Worm (Caenorhabditis elegans): ENCODE measurements around the gene C17C3.15.

The C17C3.15 gene

ce11 chrII:5555522-5555921, 14.9 kb upstream of the C17C3.15 start:
- no peak for TF ChIP-seq ceh-19 (GFP tag; optimal IDR thresholded peaks at IDR 0.05)
- TF ChIP-seq hlh-6 (tag; optimal IDR thresholded peaks at IDR 0.05): no peak
- TF ChIP-seq ceh-34 (tag; optimal IDR thresholded peaks at IDR 0.05): no peak
- TF ChIP-seq ceh-22 (tag; optimal IDR thresholded peaks at IDR 0.05): no peak
- TF ChIP-seq syd-9 (tag; optimal IDR thresholded peaks at IDR 0.05): no peak
- no peak for TF ChIP-seq ahr-1 (tag; optimal IDR thresholded peaks at IDR 0.05)
- no peak for TF ChIP-seq K02D7.2 (tag; optimal IDR thresholded peaks at IDR 0.05)
- TF ChIP-seq sox-2 (GFP tag; IDR thresholded peaks at IDR 0.05): no peak
- no peak for TF ChIP-seq pros-1 (tag; optimal IDR thresholded peaks at IDR 0.05)
- no peak for TF ChIP-seq pha-2 (tag; optimal IDR thresholded peaks at IDR 0.05)
- TF ChIP-seq hlh-13 (GFP tag; optimal IDR thresholded peaks at IDR 0.05): no peak
- TF ChIP-seq ceh-31 (tag; optimal IDR thresholded peaks at IDR 0.05): no peak

ce11 chrII:5556431-5556830, 14.0 kb upstream of the C17C3.15 start, which contains the start of gene ins-11:
Gene ins-11 (plus strand): TSS chrII:5556731.
- TF ChIP-seq ceh-31 (tag; optimal IDR thresholded peaks at IDR 0.05) (no peak), hlh-30 (tag; optimal IDR thresholded peaks at IDR 0.05; ENCODE audit: insufficient read depth) (no peak), K09A11.1 (tag; optimal IDR thresholded peaks at IDR 0.05; ENCODE audit: insufficient read depth) (no peak), ceh-24 (tag; optimal IDR thresholded peaks at IDR 0.05) (no peak), ama-1 (optimal IDR thresholded peaks at IDR 0.05) (no peak), ets-4 (tag; optimal IDR thresholded peaks at IDR 0.05) (no peak), nhr-232 (tag; optimal IDR thresholded peaks at IDR 0.05) (no peak)

- TF ChIP-seq dmd-4 (tag; optimal IDR thresholded peaks at IDR 0.05; ENCODE audit: borderline replicate concordance): no peak
- TF ChIP-seq elt-2 (tag; optimal IDR thresholded peaks at IDR 0.05): peak; percentile 31
- TF ChIP-seq ceh-48 (tag; optimal IDR thresholded peaks at IDR 0.05): no peak
Observed at ce11 chrII:5557134-5557533, 13.3 kb upstream of the C17C3.15 start.

ce11 chrII:5561392-5561791, 9.1 kb upstream of the C17C3.15 start, which contains the start of gene C17C3.3:
Gene C17C3.3 (plus strand): TSS chrII:5561737.
- TF ChIP-seq elt-2 (tag; optimal IDR thresholded peaks at IDR 0.05) (peak; percentile 88), hlh-6 (tag; optimal IDR thresholded peaks at IDR 0.05) (no peak)

- no peak for TF ChIP-seq pat-9 (tag; optimal IDR thresholded peaks at IDR 0.05)
- no peak for TF ChIP-seq sdc-2 (tag; optimal IDR thresholded peaks at IDR 0.05)
- no peak for TF ChIP-seq unc-86 (tag; optimal IDR thresholded peaks at IDR 0.05)
- no peak for TF ChIP-seq dmd-4 (tag; optimal IDR thresholded peaks at IDR 0.05; ENCODE audit: borderline replicate concordance)
- TF ChIP-seq zip-5 (tag; optimal IDR thresholded peaks at IDR 0.05): no peak
- TF ChIP-seq nfya-1 (tag; optimal IDR thresholded peaks at IDR 0.05): no peak
- TF ChIP-seq hlh-8 (tag; optimal IDR thresholded peaks at IDR 0.05): no peak
- TF ChIP-seq nhr-11 (tag; optimal IDR thresholded peaks at IDR 0.05): no peak
- no peak for TF ChIP-seq ceh-31 (tag; optimal IDR thresholded peaks at IDR 0.05)
- TF ChIP-seq pros-1 (tag; optimal IDR thresholded peaks at IDR 0.05): no peak
- TF ChIP-seq dve-1 (tag; optimal IDR thresholded peaks at IDR 0.05): no peak
- TF ChIP-seq pha-4 (tag; optimal IDR thresholded peaks at IDR 0.05): no peak
- TF ChIP-seq unc-55 (GFP tag; optimal IDR thresholded peaks at IDR 0.05): no peak
- no peak for TF ChIP-seq pha-2 (tag; optimal IDR thresholded peaks at IDR 0.05)
- TF ChIP-seq hlh-30 (tag; optimal IDR thresholded peaks at IDR 0.05; ENCODE audit: insufficient read depth): no peak
Observed at ce11 chrII:5565082-5565623, 5.3 kb upstream of the C17C3.15 start.

- no peak for TF ChIP-seq ceh-45 (GFP tag; IDR thresholded peaks at IDR 0.05)
- TF ChIP-seq madf-2 (tag; optimal IDR thresholded peaks at IDR 0.05): no peak
- no peak for TF ChIP-seq ahr-1 (tag; optimal IDR thresholded peaks at IDR 0.05)
- no peak for TF ChIP-seq F13H6.1 (tag; optimal IDR thresholded peaks at IDR 0.05)
- no peak for TF ChIP-seq pax-1 (tag; optimal IDR thresholded peaks at IDR 0.05)
Observed at ce11 chrII:5572082-5572746, 1.8 kb downstream of the C17C3.15 start.

All from whole organism, late embryonic.